Worm (Caenorhabditis elegans): Measurements from ENCODE around the gene ptrn-1.

ce11 chrX:17064820-17065219 is 34.8 kb upstream of the ptrn-1 start:
- no peak for TF ChIP-seq ceh-13 (GFP tag; optimal IDR thresholded peaks at IDR 0.05)
- TF ChIP-seq flt-1 (GFP tag; IDR thresholded peaks at IDR 0.05) = no peak
- TF ChIP-seq ama-1 (optimal IDR thresholded peaks at IDR 0.05) = no peak
- TF ChIP-seq sea-1 (GFP tag; conservative IDR thresholded peaks at IDR 0.05) = no peak
